Worm (Caenorhabditis elegans) whole organism, L4 larva: ENCODE results near the gene F13H8.1.

Experiments used
- D1046.2 ChIP-seq: fragments of 200-800 bp; sonication (Bioruptor generic); IDR thresholded peaks from 2 replicates; pipeline ENCODE4 v1.3.6; 2022; ENCODE audit warnings: missing genetic modification characterization, missing compliant biosample characterization
- T20F7.1 ChIP-seq: fragments of 200-800 bp; sonication (Bioruptor generic); optimal IDR thresholded peaks from 2 replicates; lab custom pipeline; 2018; ENCODE audit warnings: mild to moderate bottlenecking, missing genetic modification characterization, missing compliant biosample characterization
- T26A8.4 ChIP-seq: fragments of 200-800 bp; sonication (Bioruptor generic); IDR thresholded peaks from 2 replicates; pipeline ENCODE4 v1.3.6; 2022; ENCODE audit warnings: missing genetic modification characterization, missing compliant biosample characterization
- Y105C5A.15 ChIP-seq: fragments of 200-800 bp; sonication (Bioruptor generic); IDR thresholded peaks from 2 replicates; pipeline ENCODE4 v1.3.6; 2022; ENCODE audit warnings: missing genetic modification characterization, missing compliant biosample characterization
- Y48G9A.11 ChIP-seq: fragments of 200-800 bp; sonication (Bioruptor generic); IDR thresholded peaks from 2 replicates; pipeline ENCODE4 v1.3.6; 2022; ENCODE audit warnings: missing genetic modification reagents, missing genetic modification characterization, missing compliant biosample characterization
- Y5F2A.4 ChIP-seq: fragments of 200-800 bp; sonication (Bioruptor generic); optimal IDR thresholded peaks from 2 replicates; lab custom pipeline; 2018; ENCODE audit warnings: mild to moderate bottlenecking, missing genetic modification characterization, missing compliant biosample characterization
- ZK337.2 ChIP-seq: fragments of 200-800 bp; sonication (Bioruptor generic); IDR thresholded peaks from 2 replicates; pipeline ENCODE4 v1.3.6; 2022; ENCODE audit warnings: missing genetic modification reagents, missing genetic modification characterization, missing compliant biosample characterization
- aha-1 ChIP-seq: fragments of 150-350 bp; peaks from one replicate; lab custom pipeline; 2014; ENCODE audit warnings: missing biosample characterization, missing genetic modification characterization
- attf-4 ChIP-seq: sonication (generic microtip); optimal IDR thresholded peaks from 3 replicates; lab custom pipeline; 2017; ENCODE audit warnings: missing biosample characterization, missing genetic modification characterization
- ceh-44 ChIP-seq: fragments of 200-800 bp; sonication (Bioruptor generic); IDR thresholded peaks from 2 replicates; pipeline ENCODE4 v1.3.6; 2022; ENCODE audit warnings: missing genetic modification reagents, missing genetic modification characterization, missing compliant biosample characterization
- ces-1 ChIP-seq: fragments of 150-350 bp; sonication (generic microtip); optimal IDR thresholded peaks from 4 replicates; lab custom pipeline; 2014; ENCODE audit warnings: missing biosample characterization, missing genetic modification reagents, missing genetic modification characterization
- cey-2 ChIP-seq: sonication (generic microtip); optimal IDR thresholded peaks from 3 replicates; lab custom pipeline; 2017; ENCODE audit warnings: missing genetic modification characterization, mild to moderate bottlenecking, missing compliant biosample characterization, antibody characterized with exemption, borderline replicate concordance; ENCODE audit not compliant: insufficient read depth
- ctbp-1 ChIP-seq: fragments of 200-800 bp; sonication (Bioruptor generic); IDR thresholded peaks from 2 replicates; pipeline ENCODE4 v1.3.6; 2022; ENCODE audit warnings: missing genetic modification reagents, missing genetic modification characterization, missing compliant biosample characterization
- dmd-8 ChIP-seq: fragments of 200-800 bp; sonication (Bioruptor generic); IDR thresholded peaks from 2 replicates; pipeline ENCODE4 v1.3.6; 2022; ENCODE audit warnings: missing genetic modification characterization, missing compliant biosample characterization
- dpl-1 ChIP-seq: fragments of 150-350 bp; optimal IDR thresholded peaks from 2 replicates; lab custom pipeline; 2014; ENCODE audit warnings: missing biosample characterization, missing genetic modification reagents, missing genetic modification characterization
- hmg-1.1 ChIP-seq: fragments of 200-800 bp; sonication (Bioruptor generic); IDR thresholded peaks from 2 replicates; pipeline ENCODE4 v1.3.6; 2022; ENCODE audit warnings: missing genetic modification reagents, missing genetic modification characterization, missing compliant biosample characterization
- lin-13 ChIP-seq: fragments of 150-350 bp; optimal IDR thresholded peaks from 2 replicates; lab custom pipeline; 2014; ENCODE audit warnings: missing biosample characterization, missing genetic modification reagents, missing genetic modification characterization
- lin-15B ChIP-seq: fragments of 150-350 bp; sonication (generic microtip); optimal IDR thresholded peaks from 3 replicates; lab custom pipeline; 2014; ENCODE audit warnings: missing biosample characterization, missing genetic modification characterization
- lin-38 ChIP-seq: fragments of 200-800 bp; sonication (Bioruptor generic); IDR thresholded peaks from 2 replicates; pipeline ENCODE4 v1.3.6; 2022; ENCODE audit warnings: missing genetic modification reagents, missing genetic modification characterization, missing compliant biosample characterization
- lin-39 ChIP-seq: fragments of 150-350 bp; optimal IDR thresholded peaks from 2 replicates; lab custom pipeline; 2014; ENCODE audit warnings: missing biosample characterization, missing genetic modification reagents, missing genetic modification characterization
- madf-5 ChIP-seq, 2 experiments: fragments of 200-800 bp; sonication (Bioruptor generic); IDR thresholded peaks; 2 replicates each; pipeline ENCODE4 v1.3.6; 2022; ENCODE audit warnings: missing compliant biosample characterization in 2 of 2, missing genetic modification characterization in 2 of 2
- mdl-1 ChIP-seq, 2 experiments: fragments of 150-350 bp in 1 of 2; sonication (generic microtip) in 1 of 2; optimal IDR thresholded peaks; 2 replicates each; lab custom pipeline; 2014 to 2017; ENCODE audit warnings: missing biosample characterization in 2 of 2, missing genetic modification characterization in 2 of 2
- mdt-29 ChIP-seq: fragments of 200-800 bp; sonication (Bioruptor generic); IDR thresholded peaks from 2 replicates; pipeline ENCODE4 v1.3.6; 2022; ENCODE audit warnings: missing genetic modification reagents, missing genetic modification characterization, missing compliant biosample characterization
- nhr-10 ChIP-seq: fragments of 150-350 bp; optimal IDR thresholded peaks from 2 replicates; lab custom pipeline; 2014; ENCODE audit warnings: missing biosample characterization, missing genetic modification characterization
- nhr-102 ChIP-seq: sonication (generic microtip); optimal IDR thresholded peaks from 2 replicates; lab custom pipeline; 2016; ENCODE audit warnings: mild to moderate bottlenecking, missing genetic modification characterization, moderate library complexity, missing compliant biosample characterization
- nhr-237 ChIP-seq: sonication (generic microtip); optimal IDR thresholded peaks from 2 replicates; lab custom pipeline; 2017; ENCODE audit warnings: missing biosample characterization, missing genetic modification characterization
- nhr-25 ChIP-seq: sonication (generic microtip); optimal IDR thresholded peaks from 2 replicates; lab custom pipeline; 2017; ENCODE audit warnings: missing genetic modification characterization, mild to moderate bottlenecking, missing compliant biosample characterization, antibody characterized with exemption, moderate library complexity, borderline replicate concordance; ENCODE audit not compliant: insufficient read depth
- nhr-28 ChIP-seq: fragments of 150-350 bp; optimal IDR thresholded peaks from 2 replicates; lab custom pipeline; 2014; ENCODE audit warnings: missing biosample characterization, missing genetic modification characterization
- pha-4 ChIP-seq, 2 experiments: fragments of 150-350 bp in 1 of 2; fragments of 200-800 bp in 1 of 2; sonication (Bioruptor generic) in 1 of 2; IDR thresholded peaks in 1 of 2; optimal IDR thresholded peaks in 1 of 2; 2 replicates each; pipeline versions ENCODE4 v1.3.6 to Lab custom; 2014 to 2022; ENCODE audit warnings: missing genetic modification characterization in 2 of 2, missing genetic modification reagents in 2 of 2, missing biosample characterization in 1 of 2, missing compliant biosample characterization in 1 of 2
- php-3 ChIP-seq: fragments of 200-800 bp; sonication (Bioruptor generic); IDR thresholded peaks from 2 replicates; pipeline ENCODE4 v1.3.6; 2022; ENCODE audit warnings: missing genetic modification reagents, missing genetic modification characterization, missing compliant biosample characterization
- snpc-4 ChIP-seq: fragments of 150-350 bp; optimal IDR thresholded peaks from 2 replicates; lab custom pipeline; 2014; ENCODE audit warnings: missing biosample characterization, missing genetic modification characterization
- tag-97 ChIP-seq: fragments of 200-800 bp; sonication (Bioruptor generic); IDR thresholded peaks from 2 replicates; pipeline ENCODE4 v1.3.6; 2022; ENCODE audit warnings: missing genetic modification characterization, missing compliant biosample characterization
- unc-130 ChIP-seq: sonication (generic microtip); optimal IDR thresholded peaks from 2 replicates; lab custom pipeline; 2016; ENCODE audit warnings: missing genetic modification reagents, missing genetic modification characterization, missing compliant biosample characterization
- zag-1 ChIP-seq: fragments of 150-350 bp; optimal IDR thresholded peaks from 2 replicates; lab custom pipeline; 2014; ENCODE audit warnings: missing biosample characterization, missing genetic modification characterization
- zip-11 ChIP-seq: fragments of 200-800 bp; sonication (Bioruptor generic); IDR thresholded peaks from 2 replicates; pipeline ENCODE4 v1.3.6; 2022; ENCODE audit warnings: missing genetic modification characterization, missing compliant biosample characterization
- zip-2 ChIP-seq: fragments of 150-350 bp; optimal IDR thresholded peaks from 2 replicates; lab custom pipeline; 2014; ENCODE audit warnings: missing biosample characterization, missing genetic modification characterization
- ztf-11 ChIP-seq: fragments of 150-350 bp; optimal IDR thresholded peaks from 2 replicates; lab custom pipeline; 2014; ENCODE audit warnings: missing biosample characterization, missing genetic modification characterization

F13H8.1 gene

ce11 chrII:6252707-6253106 is 30.5 kb upstream of the F13H8.1 start (continued):
- 0 out of 2 replicates have a peak, but pooled peaks have one; percentile 25 for TF ChIP-seq mdt-29 (GFP tag; lab: Robert Waterston, UW)
- no peak for TF ChIP-seq madf-5 (GFP tag; IDR thresholded peaks at IDR 0.05; lab: Robert Waterston, UW)
- no peak for TF ChIP-seq php-3 (GFP tag; lab: Robert Waterston, UW)
- no peak for TF ChIP-seq T20F7.1 (GFP tag; lab: Kevin White, UChicago)
- no peak for TF ChIP-seq ZK337.2
- TF ChIP-seq ztf-11 (tag; lab: Kevin White, UChicago): no peak
- no peak for TF ChIP-seq lin-39
- TF ChIP-seq pha-4 (GFP tag; IDR thresholded peaks at IDR 0.05; lab: Robert Waterston, UW): peak; percentile 19; the same call in 1 of the 2 replicates
- TF ChIP-seq pha-4 (tag; optimal IDR thresholded peaks at IDR 0.05; lab: Kevin White, UChicago): no peak
- TF ChIP-seq lin-38: peak; percentile 50; the same call in 1 of the 2 replicates
- no peak for TF ChIP-seq mdl-1 (tag; optimal IDR thresholded peaks at IDR 0.05; lab: Kevin White, UChicago)
- no peak for TF ChIP-seq zip-2 (tag; lab: Kevin White, UChicago)
- no peak for TF ChIP-seq Y105C5A.15 (GFP tag; lab: Robert Waterston, UW)
- no peak for TF ChIP-seq nhr-237 (tag; lab: Kevin White, UChicago)
- TF ChIP-seq lin-13 (GFP tag; lab: Kevin White, UChicago): no peak
- TF ChIP-seq cey-2: no peak
- no peak for TF ChIP-seq nhr-10 (tag; lab: Kevin White, UChicago)
- no peak for TF ChIP-seq Y5F2A.4 (GFP tag; lab: Kevin White, UChicago)
- no peak for TF ChIP-seq lin-15B (tag; lab: Kevin White, UChicago)
- TF ChIP-seq dpl-1: no peak
- no peak for TF ChIP-seq attf-4 (tag; lab: Kevin White, UChicago)
- TF ChIP-seq nhr-25 (tag; lab: Kevin White, UChicago): no peak
- no peak for TF ChIP-seq D1046.2
- no peak for TF ChIP-seq dmd-8
- no peak for TF ChIP-seq zag-1 (tag; lab: Kevin White, UChicago)
- TF ChIP-seq nhr-102 (tag; lab: Kevin White, UChicago): peak; percentile 20

- TF ChIP-seq ctbp-1 (GFP tag; lab: Robert Waterston, UW) (no peak), ZK337.2 (no peak), ceh-44 (GFP tag; lab: Robert Waterston, UW) (no peak), lin-39 (no peak), T26A8.4 (GFP tag; lab: Robert Waterston, UW) (no peak), tag-97 (GFP tag; lab: Robert Waterston, UW) (no peak), T20F7.1 (GFP tag; lab: Kevin White, UChicago) (no peak), aha-1 (no peak), ces-1 (GFP tag; lab: Kevin White, UChicago) (no peak)
- TF ChIP-seq, all 104 proteins: peak for 0
Observed at ce11 chrII:6256024-6256423, 27.2 kb upstream of the F13H8.1 start, which contains the start of gene F13H8.5. Gene F13H8.5, minus strand, starts transcription at chrII:6256124.

- TF ChIP-seq Y48G9A.11 (GFP tag; lab: Robert Waterston, UW) (no peak), hmg-1.1 (GFP tag; lab: Robert Waterston, UW) (no peak), aha-1 (no peak), zip-11 (GFP tag; lab: Robert Waterston, UW) (no peak), nhr-28 (peak; percentile 97), nhr-25 (tag; lab: Kevin White, UChicago) (no peak), unc-130 (GFP tag; lab: Kevin White, UChicago) (no peak), snpc-4 (tag; lab: Kevin White, UChicago) (no peak)
Observed at ce11 chrII:6257220-6257877, 25.8 kb upstream of the F13H8.1 start.
